Worm (Caenorhabditis elegans): Measurements from ENCODE around the gene Y41D4A.7.

Y41D4A.7 gene

DNA sequence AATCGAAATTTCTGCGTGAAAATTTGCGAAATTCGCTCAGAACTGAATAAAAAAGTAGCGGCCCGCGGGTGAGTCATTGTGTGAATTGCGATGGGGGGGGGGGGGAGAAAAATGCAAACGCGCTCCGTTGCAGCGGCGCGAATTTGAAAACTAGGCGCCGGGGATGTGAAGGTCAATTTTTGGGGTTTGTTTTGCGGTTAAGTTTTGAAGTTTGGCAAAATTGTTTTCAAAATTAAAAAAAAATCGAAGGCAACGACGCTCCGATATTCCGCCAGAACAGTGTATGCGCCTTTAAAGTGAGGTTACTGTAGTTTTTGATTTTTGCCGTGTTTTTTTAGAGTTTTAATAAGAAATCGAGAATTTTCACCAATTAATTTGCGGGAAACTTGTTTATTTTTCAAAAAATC lies 23.0 kb downstream of the Y41D4A.7 start:
- no peak for TF ChIP-seq jun-1 (tag; optimal IDR thresholded peaks at IDR 0.05)
- TF ChIP-seq tra-1 (GFP tag; IDR thresholded peaks at IDR 0.05): no peak
- no peak for TF ChIP-seq nhr-28 (tag; optimal IDR thresholded peaks at IDR 0.05)
- TF ChIP-seq nhr-77 (tag; optimal IDR thresholded peaks at IDR 0.05): no peak
- no peak for TF ChIP-seq ceh-20 (GFP tag; IDR thresholded peaks at IDR 0.05)
- no peak for TF ChIP-seq lin-29 (GFP tag; IDR thresholded peaks at IDR 0.05)
- peak; percentile 31 for TF ChIP-seq sdz-12 (GFP tag; optimal IDR thresholded peaks at IDR 0.05)
- TF ChIP-seq dmd-9 (GFP tag; IDR thresholded peaks at IDR 0.05): no peak
- no peak for TF ChIP-seq nhr-76 (tag; optimal IDR thresholded peaks at IDR 0.05)
- no peak for TF ChIP-seq lin-13 (GFP tag; optimal IDR thresholded peaks at IDR 0.05)
- TF ChIP-seq hmg-1.1 (GFP tag; IDR thresholded peaks at IDR 0.05): peak; percentile 30; the same call in 1 of the 2 replicates
- no peak for TF ChIP-seq tag-97 (GFP tag; IDR thresholded peaks at IDR 0.05)
- TF ChIP-seq Y48G9A.11 (GFP tag; IDR thresholded peaks at IDR 0.05): peak; percentile 93
- no peak for TF ChIP-seq lir-3 (tag; optimal IDR thresholded peaks at IDR 0.05)
- TF ChIP-seq T20F7.1 (GFP tag; optimal IDR thresholded peaks at IDR 0.05): peak; percentile 9
- TF ChIP-seq F44E2.7 (GFP tag; IDR thresholded peaks at IDR 0.05): no peak
- no peak for TF ChIP-seq gei-8 (GFP tag; optimal IDR thresholded peaks at IDR 0.05)
- TF ChIP-seq unc-62 (GFP tag; optimal IDR thresholded peaks at IDR 0.05 in 1 of 2): peak in 1 of 2 experiments; percentile 92
- TF ChIP-seq unc-62 (tag; optimal IDR thresholded peaks at IDR 0.05): no peak
- no peak for TF ChIP-seq skn-1 (tag; optimal IDR thresholded peaks at IDR 0.05)
- TF ChIP-seq set-16 (GFP tag; IDR thresholded peaks at IDR 0.05): no peak
- TF ChIP-seq mes-2 (tag; optimal IDR thresholded peaks at IDR 0.05; ENCODE audit: poor library complexity, severe bottlenecking): peak; percentile 70
- TF ChIP-seq daf-19 (GFP tag; conservative IDR thresholded peaks at IDR 0.05): no peak
- TF ChIP-seq nhr-102 (tag; optimal IDR thresholded peaks at IDR 0.05): no peak
- TF ChIP-seq nhr-41 (GFP tag; IDR thresholded peaks at IDR 0.05): no peak
- 0 out of 2 replicates have a peak, but pooled peaks have one; percentile 39 for TF ChIP-seq mdt-29 (GFP tag; IDR thresholded peaks at IDR 0.05)
- no peak for TF ChIP-seq ZK546.5 (tag; optimal IDR thresholded peaks at IDR 0.05)
- no peak for TF ChIP-seq attf-4 (tag; optimal IDR thresholded peaks at IDR 0.05)
- TF ChIP-seq ceh-62 (tag; optimal IDR thresholded peaks at IDR 0.05): no peak
- TF ChIP-seq ceh-28 (tag; optimal IDR thresholded peaks at IDR 0.05): no peak
- TF ChIP-seq daf-12 (tag; optimal IDR thresholded peaks at IDR 0.05): no peak
- TF ChIP-seq lsy-2 (tag; optimal IDR thresholded peaks at IDR 0.05): peak in 1 of 2 experiments; percentile 36
- TF ChIP-seq nhr-11 (tag; optimal IDR thresholded peaks at IDR 0.05): no peak
- TF ChIP-seq mdl-1 (tag; optimal IDR thresholded peaks at IDR 0.05): no peak
- TF ChIP-seq pqm-1 (tag; optimal IDR thresholded peaks at IDR 0.05): no peak
- no peak for TF ChIP-seq F37D6.2 (tag; optimal IDR thresholded peaks at IDR 0.05)
- no peak for TF ChIP-seq fos-1 (tag; optimal IDR thresholded peaks at IDR 0.05)
- peak in 1 of 2 experiments; percentile 47 for TF ChIP-seq hif-1 (tag; optimal IDR thresholded peaks at IDR 0.05)
- no peak for TF ChIP-seq dmd-8 (GFP tag; IDR thresholded peaks at IDR 0.05)
- no peak for TF ChIP-seq ztf-11 (tag; optimal IDR thresholded peaks at IDR 0.05)
- no peak for TF ChIP-seq zfp-3 (GFP tag; conservative IDR thresholded peaks at IDR 0.05)
- TF ChIP-seq mep-1 (tag; optimal IDR thresholded peaks at IDR 0.05): peak; percentile 47
- TF ChIP-seq F26F4.8 (GFP tag; conservative IDR thresholded peaks at IDR 0.05): no peak
- no peak for TF ChIP-seq nhr-42 (GFP tag; IDR thresholded peaks at IDR 0.05)
- TF ChIP-seq snpc-1.2 (GFP tag; IDR thresholded peaks at IDR 0.05): no peak
- no peak for TF ChIP-seq zip-2 (tag; optimal IDR thresholded peaks at IDR 0.05)
- peak; percentile 81 for TF ChIP-seq dpl-1 (GFP tag; optimal IDR thresholded peaks at IDR 0.05)
- TF ChIP-seq hlh-11 (tag; optimal IDR thresholded peaks at IDR 0.05): peak; percentile 32
- TF ChIP-seq fkh-10 (GFP tag; optimal IDR thresholded peaks at IDR 0.05): no peak
- TF ChIP-seq R02D3.7 (tag; optimal IDR thresholded peaks at IDR 0.05): no peak
- TF ChIP-seq egl-27 (tag; optimal IDR thresholded peaks at IDR 0.05): no peak
- TF ChIP-seq cey-2 (tag; optimal IDR thresholded peaks at IDR 0.05; ENCODE audit: borderline replicate concordance, insufficient read depth): no peak
